Worm (Caenorhabditis elegans): ENCODE measurements around the gene srx-19.

DNA sequence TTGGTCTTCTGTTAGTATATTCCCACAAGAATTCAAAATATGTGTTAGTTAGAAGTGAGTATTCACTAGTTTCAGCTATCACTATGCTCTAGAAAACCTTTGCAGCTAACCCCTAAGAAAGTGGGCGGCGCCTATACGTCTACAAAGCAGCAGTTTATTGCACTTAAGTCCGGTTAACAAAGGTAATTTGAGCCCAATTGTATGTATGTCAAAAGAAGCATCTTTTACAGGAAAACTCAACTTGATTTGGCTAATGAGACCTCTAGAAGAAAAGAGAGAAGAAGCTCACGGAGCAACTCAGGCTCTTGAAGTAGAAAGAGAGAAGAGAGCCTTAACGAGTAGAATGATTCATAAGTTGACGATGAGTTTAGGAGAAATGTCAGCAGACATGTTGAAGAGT, 20.3 kb upstream of the srx-19 start:
- TF ChIP-seq ama-1 (optimal IDR thresholded peaks at IDR 0.05) (no peak), pes-1 (GFP tag; IDR thresholded peaks at IDR 0.05) (no peak), tbx-11 (GFP tag; IDR thresholded peaks at IDR 0.05) (no peak), ceh-13 (GFP tag; optimal IDR thresholded peaks at IDR 0.05) (no peak), tra-4 (tag; optimal IDR thresholded peaks at IDR 0.05) (no peak), ets-7 (tag; optimal IDR thresholded peaks at IDR 0.05) (no peak), hmbx-1 (tag; optimal IDR thresholded peaks at IDR 0.05) (no peak), scrt-1 (GFP tag; IDR thresholded peaks at IDR 0.05) (no peak), flt-1 (GFP tag; IDR thresholded peaks at IDR 0.05) (no peak), hnd-1 (tag; optimal IDR thresholded peaks at IDR 0.05) (no peak), F13C5.2 (tag; optimal IDR thresholded peaks at IDR 0.05) (no peak)

Data from whole organism, early embryonic.